Fruit fly (Drosophila melanogaster) whole organism, embryonic: Measurements from ENCODE around the gene wdn.

Source experiments
- Bdp1 ChIP-seq: fragments of 200-800 bp; sonication (Bioruptor generic); optimal IDR thresholded peaks from 3 replicates; lab custom pipeline; 2016; ENCODE audit warnings: missing biosample characterization, missing genetic modification characterization
- CG17186 ChIP-seq: fragments of 200-800 bp; sonication (Bioruptor generic); optimal IDR thresholded peaks from 3 replicates; lab custom pipeline; 2017; ENCODE audit warnings: missing biosample characterization, missing genetic modification reagents, missing genetic modification characterization
- CG8478 ChIP-seq: fragments of >200 bp; optimal IDR thresholded peaks from 2 replicates; lab custom pipeline; 2018
- Dp ChIP-seq: fragments of 200-800 bp; sonication (Bioruptor generic); optimal IDR thresholded peaks from 2 replicates; lab custom pipeline; 2018; ENCODE audit warnings: missing biosample characterization, mild to moderate bottlenecking, missing genetic modification characterization, moderate library complexity
- Stat92E ChIP-seq, 3 experiments: fragments of >200 bp in 2 of 3; fragments of 200-800 bp in 1 of 3; sonication (Bioruptor generic) in 1 of 3; optimal IDR thresholded peaks; 2 replicates each; lab custom pipeline; 2017 to 2019; ENCODE audit warnings: missing biosample characterization in 3 of 3, missing genetic modification characterization in 3 of 3, mild to moderate bottlenecking in 1 of 3, moderate library complexity in 1 of 3
- ttk ChIP-seq: fragments of 200-800 bp; sonication (Bioruptor generic); IDR thresholded peaks from 2 replicates; pipeline ENCODE4 v2.1.2; 2022; ENCODE audit warnings: missing biosample characterization, missing genetic modification characterization
- unpg ChIP-seq: fragments of 200-800 bp; sonication (Bioruptor generic); optimal IDR thresholded peaks from 3 replicates; lab custom pipeline; 2018; ENCODE audit warnings: missing biosample characterization, mild to moderate bottlenecking, missing genetic modification characterization, moderate library complexity
- vnd ChIP-seq: fragments of 200-800 bp; sonication (Bioruptor generic); IDR thresholded peaks from 3 replicates; pipeline ENCODE4 v1.3.6; 2022; ENCODE audit warnings: missing biosample characterization, missing genetic modification characterization; ENCODE audit not compliant: partially characterized antibody

DNA sequence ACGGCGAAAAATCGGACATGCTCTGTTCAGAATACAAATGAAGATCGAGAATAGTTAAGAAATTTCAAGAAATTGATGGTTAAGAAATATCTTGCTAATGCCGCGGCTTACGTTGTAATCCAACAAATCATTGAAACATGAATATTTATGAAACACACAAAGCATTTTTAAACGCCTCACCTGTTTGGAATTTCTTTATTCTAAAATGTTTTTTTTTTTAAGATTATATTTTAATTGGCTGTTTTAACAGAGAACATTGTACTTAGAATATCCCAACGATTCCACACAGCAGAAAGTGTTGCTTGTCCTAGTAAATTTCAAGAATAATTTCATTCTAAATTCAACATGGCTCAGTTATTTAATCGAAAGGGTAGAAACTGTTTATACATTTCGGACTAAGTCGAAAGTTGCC is 40.8 kb upstream of the wdn start:
- TF ChIP-seq Stat92E (GFP tag; optimal IDR thresholded peaks at IDR 0.05; lab: Kevin White, UChicago) (no peak), Bdp1 (GFP tag; lab: Kevin White, UChicago) (no peak), CG17186 (GFP tag; lab: Kevin White, UChicago) (no peak), CG8478 (lab: Kevin White, UChicago) (no peak), unpg (GFP tag; lab: Kevin White, UChicago) (peak; percentile 31), Dp (GFP tag; lab: Kevin White, UChicago) (no peak), ttk (GFP tag; lab: Robert Waterston, UW) (no peak), vnd (no peak)
